Fruit fly (Drosophila melanogaster): Measurements from ENCODE around the gene RpS17.

- TF ChIP-seq EcR (GFP tag; optimal IDR thresholded peaks at IDR 0.05) (no peak), pan (optimal IDR thresholded peaks at IDR 0.05) (no peak), psq (optimal IDR thresholded peaks at IDR 0.05) (no peak), CG8478 (optimal IDR thresholded peaks at IDR 0.05) (no peak)
These were observed 31.6 kb downstream of the RpS17 start for dm6 chr3L:9398028-9398427.

All from whole organism.